Worm (Caenorhabditis elegans) whole organism, young adult: ENCODE measurements around the gene his-6.

Experiments
- pha-4 ChIP-seq: fragments of 150-350 bp; sonication (generic microtip); optimal IDR thresholded peaks from 2 replicates; lab custom pipeline; 2014; ENCODE audit warnings: missing biosample characterization, missing genetic modification reagents, missing genetic modification characterization
- snpc-4 ChIP-seq, 5 experiments: fragments of 150-350 bp in 1 of 5; sonication (generic microtip) in 4 of 5; optimal IDR thresholded peaks; 2 replicates each; lab custom pipeline; 2014 to 2018; ENCODE audit warnings: missing genetic modification characterization in 5 of 5, missing biosample characterization in 3 of 5, antibody characterized with exemption in 2 of 5, mild to moderate bottlenecking in 2 of 5, missing compliant biosample characterization in 2 of 5, missing genotype in 2 of 5, moderate library complexity in 2 of 5, missing genetic modification reagents in 1 of 5
- tbx-9 ChIP-seq: sonication (generic microtip); optimal IDR thresholded peaks from 2 replicates; lab custom pipeline; 2016; ENCODE audit warnings: borderline replicate concordance, missing genetic modification characterization, inconsistent platforms, missing compliant biosample characterization

DNA sequence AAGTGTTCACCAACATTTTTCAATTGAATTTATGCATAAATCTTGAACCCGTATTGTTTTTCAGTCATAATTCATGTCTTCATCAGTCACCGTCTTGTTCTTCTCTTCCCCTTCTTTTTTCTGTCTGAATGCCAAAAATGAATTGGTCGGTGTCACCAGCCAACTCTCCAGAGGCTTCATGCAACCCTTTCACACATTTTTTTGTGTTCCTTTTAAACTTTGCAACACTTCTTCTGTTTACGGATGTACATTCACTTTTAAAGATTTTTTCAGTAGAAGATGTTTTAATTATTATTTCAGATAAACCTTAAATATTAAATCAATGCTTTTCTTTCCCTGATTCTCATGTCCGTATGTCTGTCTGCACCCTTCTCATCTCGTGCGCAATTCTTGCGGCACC, 26.1 kb upstream of the his-6 start, which contains the start of gene acr-16:
- TF ChIP-seq snpc-4 (GFP tag; optimal IDR thresholded peaks at IDR 0.05; lab: Kevin White, UChicago) (no peak), snpc-4 (tag; optimal IDR thresholded peaks at IDR 0.05; lab: Kevin White, UChicago) (no peak), pha-4 (tag; lab: Kevin White, UChicago) (no peak), tbx-9 (no peak)
